Worm (Caenorhabditis elegans) whole organism, L4 larva: ENCODE data around the gene ZC477.3.

Source experiments
- ZK546.5 ChIP-seq, 2 experiments: sonication (generic microtip); optimal IDR thresholded peaks; 2 replicates each; lab custom pipeline; 2017; ENCODE audit warnings: missing biosample characterization in 2 of 2, missing genetic modification characterization in 2 of 2
- lim-7 ChIP-seq: fragments of 200-800 bp; sonication (Bioruptor generic); IDR thresholded peaks from 2 replicates; pipeline ENCODE4 v1.3.6; 2022; ENCODE audit warnings: missing genetic modification characterization, missing compliant biosample characterization
- lir-3 ChIP-seq: sonication (generic microtip); optimal IDR thresholded peaks from 2 replicates; lab custom pipeline; 2016; ENCODE audit warnings: mild to moderate bottlenecking, missing genetic modification characterization, missing compliant biosample characterization
- lsy-2 ChIP-seq, 2 experiments: fragments of 150-350 bp in 1 of 2; sonication (generic microtip) in 1 of 2; optimal IDR thresholded peaks; 2 replicates each; lab custom pipeline; 2014 to 2017; ENCODE audit warnings: missing biosample characterization in 2 of 2, missing genetic modification characterization in 2 of 2
- madf-9 ChIP-seq: fragments of 200-800 bp; sonication (Bioruptor generic); conservative IDR thresholded peaks from 2 replicates; pipeline ENCODE4 v1.3.6; 2022; ENCODE audit warnings: missing genetic modification reagents, missing genetic modification characterization, missing compliant biosample characterization
- nhr-11 ChIP-seq: fragments of 150-350 bp; optimal IDR thresholded peaks from 2 replicates; lab custom pipeline; 2014; ENCODE audit warnings: missing biosample characterization, missing genetic modification characterization
- spr-1 ChIP-seq: sonication (generic microtip); optimal IDR thresholded peaks from 2 replicates; lab custom pipeline; 2016; ENCODE audit warnings: mild to moderate bottlenecking, missing genetic modification characterization, missing compliant biosample characterization
- unc-39 ChIP-seq: sonication (generic microtip); optimal IDR thresholded peaks from 2 replicates; lab custom pipeline; 2017; ENCODE audit warnings: missing biosample characterization, missing genetic modification characterization
- unc-62 ChIP-seq, 3 experiments: fragments of 150-350 bp in 1 of 3; sonication (generic microtip); optimal IDR thresholded peaks in 2 of 3; peaks in 1 of 3; 1 replicate in 1 of 3; 2 replicates in 2 of 3; lab custom pipeline; 2014 to 2017; ENCODE audit warnings: missing biosample characterization in 3 of 3, missing genetic modification characterization in 3 of 3, missing genetic modification reagents in 3 of 3, missing genotype in 1 of 3
- zag-1 ChIP-seq: fragments of 150-350 bp; optimal IDR thresholded peaks from 2 replicates; lab custom pipeline; 2014; ENCODE audit warnings: missing biosample characterization, missing genetic modification characterization

ce11 chrIV:7072110-7072509 lies 31.2 kb upstream of the ZC477.3 start, which contains the start of gene srg-48:
- TF ChIP-seq lir-3 (tag; lab: Kevin White, UChicago) (no peak), ZK546.5 (tag; optimal IDR thresholded peaks at IDR 0.05; lab: Kevin White, UChicago) (no peak), unc-39 (no peak), lsy-2 (tag; optimal IDR thresholded peaks at IDR 0.05; lab: Kevin White, UChicago) (no peak), zag-1 (no peak), unc-62 (GFP tag; optimal IDR thresholded peaks at IDR 0.05 in 1 of 2; lab: Kevin White, UChicago) (no peak), unc-62 (tag; optimal IDR thresholded peaks at IDR 0.05; lab: Kevin White, UChicago) (no peak), lim-7 (GFP tag; lab: Robert Waterston, UW) (no peak), madf-9 (GFP tag; lab: Robert Waterston, UW) (no peak), nhr-11 (tag; lab: Kevin White, UChicago) (no peak), spr-1 (no peak)
